Fruit fly (Drosophila melanogaster) whole organism, larva: ENCODE measurements around the gene CG7006.

Experiments used
- noc ChIP-seq: fragments of 200-800 bp; sonication (Bioruptor generic); optimal IDR thresholded peaks from 3 replicates; lab custom pipeline; 2019; ENCODE audit warnings: missing biosample characterization, mild to moderate bottlenecking, missing genetic modification characterization, moderate library complexity

Gene CG7006

DNA sequence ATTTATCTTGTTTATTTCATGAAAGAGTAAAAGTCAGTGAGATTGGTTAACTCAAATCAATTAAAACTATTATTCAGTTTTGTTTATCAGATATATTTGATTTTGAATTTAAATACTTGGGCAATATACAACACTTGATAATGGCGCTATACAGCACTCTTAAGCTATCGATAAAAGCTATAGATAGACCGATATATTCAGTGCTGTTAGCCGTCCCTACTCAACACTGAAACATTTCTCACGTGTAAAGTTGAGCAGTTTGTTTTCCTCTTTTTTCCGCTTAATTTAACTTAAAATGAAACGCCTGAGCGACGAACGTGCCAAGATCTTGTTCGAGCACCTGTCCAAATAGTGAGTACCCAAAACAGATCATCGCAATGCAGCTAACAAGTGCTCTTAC is at the start of gene CG7006:
TSS of gene CG7006 (plus strand) at position 208 of the 400 bp plus-strand sequence.
- no peak for TF ChIP-seq noc (tag; lab: Kevin White, UChicago)

DNA sequence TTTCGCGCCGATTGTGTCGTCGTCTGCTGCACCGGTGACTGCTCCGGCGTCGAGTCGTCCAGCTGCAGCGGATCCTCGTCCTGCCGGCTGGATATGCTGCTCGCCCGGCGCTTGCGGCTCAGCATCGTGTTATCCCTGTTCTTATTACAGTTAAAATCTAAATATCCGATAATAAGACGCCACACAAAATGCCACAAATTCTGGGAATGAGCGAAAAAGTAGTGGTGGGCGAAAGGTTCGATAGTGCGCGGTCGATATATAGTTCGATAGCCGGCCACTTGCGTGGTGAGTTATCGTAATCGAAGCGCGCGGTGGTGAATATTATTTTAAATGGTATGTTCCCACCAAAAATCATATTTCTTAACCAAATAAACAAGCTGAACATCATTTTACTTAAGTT is 45.4 kb upstream of the CG7006 start, which contains the start of gene polybromo:
TSS of gene polybromo (minus strand) at position 212 of the 400 bp plus-strand sequence.
- no peak for TF ChIP-seq noc (tag; lab: Kevin White, UChicago)

DNA sequence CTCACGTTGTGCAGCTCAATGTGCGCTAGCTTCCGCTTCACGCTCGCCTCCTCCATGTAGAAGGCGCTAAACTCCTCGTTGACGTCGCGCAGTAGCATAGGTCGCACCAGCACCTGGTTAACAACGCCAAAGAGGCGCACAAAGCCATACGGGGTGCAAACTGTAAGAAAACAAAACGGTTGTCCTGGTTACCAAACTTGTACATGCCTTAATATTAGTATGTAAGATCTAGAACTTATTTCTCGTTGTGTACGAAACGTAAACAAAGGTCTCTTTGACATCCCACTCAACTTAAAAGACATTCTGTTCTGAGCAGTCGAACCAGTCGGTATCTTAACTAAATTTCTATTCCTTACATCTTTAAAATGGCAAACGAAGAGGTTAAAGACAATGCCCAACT is 43.1 kb upstream of the CG7006 start, which contains the start of gene CG6980:
TSS of gene CG6980 (plus strand) at position 301 of the 400 bp plus-strand sequence.
- TF ChIP-seq noc (tag; lab: Kevin White, UChicago): no peak

DNA sequence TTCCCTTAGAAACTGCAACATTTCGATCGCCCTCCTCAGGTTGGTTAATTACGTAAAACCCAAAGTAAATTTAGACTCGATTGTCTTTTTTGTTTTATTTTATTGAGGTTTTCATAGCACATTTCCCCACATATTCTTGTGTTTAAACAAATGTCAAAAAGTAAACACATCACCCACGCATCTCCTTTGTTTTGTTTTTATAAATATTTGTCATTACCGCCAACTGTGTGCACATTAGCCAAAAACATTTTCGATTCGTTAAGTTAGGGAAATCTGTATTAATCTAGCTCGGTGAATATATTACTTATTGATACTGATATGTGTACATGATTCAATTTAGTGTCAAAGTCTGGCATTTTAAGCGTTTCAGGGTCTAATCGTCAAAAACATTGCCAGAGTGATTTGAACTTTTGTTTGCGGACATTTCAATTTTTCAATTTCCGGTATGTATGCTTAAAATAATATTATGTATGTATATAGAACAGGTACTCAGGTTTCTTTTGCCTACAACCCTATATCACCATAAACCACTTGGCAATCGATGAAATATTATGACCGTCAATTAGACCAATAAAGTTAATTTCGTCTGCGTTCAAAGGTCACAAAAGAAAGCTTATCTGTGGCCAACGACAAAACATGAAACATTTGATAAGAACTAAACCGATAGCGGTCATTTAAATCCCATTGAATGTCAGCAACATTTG is 40.7 kb upstream of the CG7006 start:
- TF ChIP-seq noc (tag; lab: Kevin White, UChicago): peak; percentile 70

DNA sequence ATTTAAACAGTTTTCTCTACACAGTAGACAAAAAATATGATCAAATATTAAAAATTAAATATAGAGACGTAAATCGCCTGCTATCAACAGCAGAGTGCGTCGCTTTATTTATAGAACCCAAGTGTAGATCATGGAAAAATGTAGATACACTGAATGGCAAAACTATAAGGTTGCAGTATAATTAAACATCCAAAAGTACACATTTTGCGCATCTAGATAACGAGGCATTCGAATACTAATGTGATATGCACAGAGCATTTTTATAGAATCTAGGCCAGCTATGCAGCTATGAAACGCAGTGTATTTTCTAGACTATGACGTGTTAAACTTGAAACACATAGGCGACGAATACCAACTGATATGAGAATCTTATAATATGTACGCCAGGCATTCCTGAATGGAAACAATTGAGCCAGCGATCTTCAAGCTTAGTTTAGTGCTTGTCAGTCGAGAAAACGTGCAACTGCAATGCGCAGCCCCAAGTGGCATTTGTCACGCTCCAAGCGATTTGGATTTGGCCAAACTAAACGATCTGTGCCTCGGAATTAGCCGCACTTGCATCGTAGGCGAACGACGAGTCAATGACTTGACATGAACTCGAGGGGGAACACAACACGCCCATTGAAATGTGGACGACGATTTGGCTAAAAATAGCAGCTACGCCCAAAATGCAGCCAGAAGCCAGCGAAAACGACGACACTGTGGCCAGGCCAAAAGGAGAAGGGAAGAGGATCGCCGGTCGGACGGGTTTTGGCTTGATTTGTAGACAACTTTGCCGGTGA is 39.4 kb upstream of the CG7006 start:
- peak; percentile 96 for TF ChIP-seq noc (tag; lab: Kevin White, UChicago)

DNA sequence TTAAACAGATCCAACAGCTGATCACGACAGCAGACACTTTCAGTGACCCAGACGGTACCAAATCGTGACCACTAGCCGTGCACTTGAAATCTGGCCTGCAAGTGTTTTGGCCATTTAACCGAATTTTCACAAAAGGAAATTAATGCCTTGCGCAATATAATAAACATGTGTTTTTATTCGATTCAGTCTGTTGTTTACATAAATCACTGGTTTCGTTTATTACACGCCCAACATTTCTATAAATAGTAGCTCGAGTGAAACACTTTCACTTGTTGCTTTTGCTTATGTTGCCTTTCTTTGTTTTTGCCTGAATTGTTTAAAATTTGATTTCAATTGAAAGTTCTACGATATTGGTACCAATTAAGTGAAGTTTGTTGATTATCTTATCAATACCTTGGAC is 38.0 kb upstream of the CG7006 start:
- no peak for TF ChIP-seq noc (tag; lab: Kevin White, UChicago)

DNA sequence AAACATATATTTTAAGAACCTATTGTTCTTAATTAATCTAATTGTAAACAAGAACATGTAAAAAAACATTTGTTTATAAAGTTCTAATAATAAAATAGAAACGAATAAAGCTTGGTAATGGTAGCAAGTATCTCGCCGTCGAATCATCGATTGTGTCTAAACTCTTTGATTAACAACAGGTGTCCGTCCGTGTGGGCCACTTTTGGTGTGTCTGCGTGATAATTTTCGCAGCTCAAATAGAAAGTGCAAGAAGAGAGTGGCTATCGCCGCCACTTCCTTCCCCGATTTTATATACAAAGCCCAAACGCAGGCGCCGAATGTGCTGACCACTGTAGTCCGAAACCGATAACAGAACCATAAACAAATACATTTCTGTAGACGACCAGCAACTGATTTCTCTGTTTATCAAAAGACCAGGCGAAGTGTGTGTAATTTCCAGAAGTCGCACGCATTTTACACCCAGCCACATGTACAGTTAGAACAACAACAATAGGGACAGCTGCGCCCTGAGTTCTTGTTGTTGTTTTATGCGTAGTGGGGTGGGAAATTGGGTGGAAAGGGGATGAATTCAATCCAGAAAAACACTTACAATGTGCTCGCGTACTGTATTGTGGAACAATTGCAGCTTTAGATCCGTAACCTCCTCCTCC is 37.3 kb upstream of the CG7006 start:
- TF ChIP-seq noc (tag; lab: Kevin White, UChicago): no peak

DNA sequence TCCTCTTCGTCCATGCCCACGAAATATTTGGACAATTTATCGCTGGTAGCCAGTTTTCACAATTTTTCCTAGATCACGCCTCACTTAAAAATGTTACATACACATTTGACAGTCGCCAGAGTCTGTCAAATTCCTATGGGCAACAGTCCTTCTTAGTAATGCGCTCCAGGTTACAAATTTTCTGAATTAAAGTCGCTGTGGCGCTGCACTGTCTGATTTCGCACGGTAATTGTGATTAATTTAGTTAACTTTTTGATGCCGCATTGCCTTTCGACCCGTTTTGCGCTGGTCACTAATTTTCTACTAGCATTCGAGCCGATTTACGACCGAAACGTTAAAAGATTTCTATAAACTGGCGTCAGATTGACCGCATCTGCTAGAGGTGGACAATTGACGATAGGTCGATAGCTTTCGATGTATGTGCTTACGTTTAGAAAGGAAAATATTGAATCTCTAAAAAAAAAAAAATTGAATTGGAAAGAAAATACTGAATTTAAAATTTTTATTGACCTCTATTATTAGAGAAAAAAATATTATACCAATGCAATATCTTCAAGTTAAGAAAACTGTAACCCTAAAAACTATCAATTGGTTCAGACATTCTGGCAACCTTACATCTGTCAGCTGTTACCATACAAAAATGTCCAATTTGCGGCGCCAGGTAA is 36.7 kb upstream of the CG7006 start, which contains the start of the genes lili and CG34150:
TSS of gene lili (minus strand) at position 376 of the 665 bp plus-strand sequence.
TSS of gene CG34150 (plus strand) at position 626 of the 665 bp plus-strand sequence.
- peak; percentile 57 for TF ChIP-seq noc (tag; lab: Kevin White, UChicago)

DNA sequence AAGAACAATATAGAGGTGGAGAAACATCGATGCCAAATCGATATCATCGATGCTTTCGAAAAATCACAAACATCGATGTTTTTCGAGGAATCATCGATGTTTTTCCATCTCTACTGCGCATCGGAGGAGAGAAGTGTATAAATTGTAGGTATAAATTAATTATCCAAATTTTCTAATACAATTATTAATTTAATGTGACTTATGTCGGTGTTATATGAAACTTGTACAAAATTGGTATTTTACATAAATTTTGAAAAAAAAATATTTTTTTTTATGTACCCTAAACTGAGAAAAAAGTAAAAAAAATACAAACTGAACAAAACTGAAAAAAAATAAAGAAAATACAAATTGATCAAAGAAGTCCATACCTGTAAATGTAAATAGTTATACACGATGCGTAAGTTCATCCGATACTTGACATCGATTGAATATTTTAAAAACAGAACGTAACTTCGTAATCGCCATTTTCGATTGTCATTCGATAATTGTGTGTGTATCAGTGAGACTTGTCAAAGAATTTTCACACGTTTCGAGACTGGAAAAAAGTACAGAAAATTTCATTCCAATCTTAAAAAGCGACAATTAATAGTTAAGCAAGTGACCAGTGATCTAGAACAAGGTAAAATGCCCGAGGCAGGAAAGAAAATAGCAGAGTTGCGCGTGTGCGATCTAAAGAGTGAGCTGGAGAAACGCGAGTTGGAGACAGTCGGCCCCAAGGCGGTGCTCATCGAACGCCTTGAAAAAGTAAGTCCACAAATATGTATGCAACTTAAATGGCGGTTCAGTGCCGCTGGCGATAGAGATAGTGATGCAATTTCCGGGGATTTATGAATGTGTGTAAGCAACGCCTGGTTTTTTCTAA is 33.2 kb upstream of the CG7006 start, which contains the start of the genes CG5808 and Saf-B:
TSS of gene CG5808 (minus strand) at position 15 of the 862 bp plus-strand sequence.
TSS of gene Saf-B (plus strand) at position 472 of the 862 bp plus-strand sequence.
- TF ChIP-seq noc (tag; lab: Kevin White, UChicago): no peak

DNA sequence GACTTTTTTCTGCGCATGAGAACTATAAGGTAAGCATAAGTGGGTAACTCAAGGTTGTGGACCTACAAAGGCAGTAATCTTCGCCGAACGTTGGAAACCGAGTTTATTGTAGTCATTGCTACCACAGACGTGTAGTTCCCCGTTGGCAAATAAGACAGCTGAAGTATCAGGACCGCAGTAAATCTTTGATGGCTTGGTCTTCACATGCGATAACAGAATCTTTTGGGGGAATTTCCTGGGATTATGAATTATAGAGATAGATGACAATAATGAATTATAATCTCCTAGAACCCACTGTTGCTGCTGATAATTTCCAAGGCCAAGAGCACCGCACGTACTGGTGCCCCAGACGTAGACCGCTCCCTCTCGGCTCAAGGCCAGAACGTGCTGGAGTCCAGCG is 27.4 kb upstream of the CG7006 start:
- no peak for TF ChIP-seq noc (tag; lab: Kevin White, UChicago)

DNA sequence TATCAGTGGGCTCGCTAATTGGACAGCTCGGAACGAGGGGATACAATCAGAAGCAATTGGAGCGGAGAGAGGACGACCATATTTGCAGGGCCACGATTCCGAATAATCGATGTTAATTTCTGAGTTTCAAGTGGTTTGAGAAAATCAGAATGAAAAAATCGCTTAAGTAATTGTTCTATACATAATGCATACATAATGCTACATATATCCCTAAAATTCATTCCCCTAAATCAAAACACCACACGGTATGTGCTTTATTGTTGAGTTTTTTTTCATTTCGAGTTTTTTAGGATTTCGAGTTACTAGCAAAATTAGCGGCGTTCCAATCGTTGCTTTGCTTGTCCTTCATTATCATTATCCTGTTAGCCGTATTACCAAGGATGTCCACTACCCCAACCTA is 24.9 kb upstream of the CG7006 start, which contains the start of gene niki:
TSS of gene niki (minus strand) at position 101 of the 400 bp plus-strand sequence.
- no peak for TF ChIP-seq noc (tag; lab: Kevin White, UChicago)

DNA sequence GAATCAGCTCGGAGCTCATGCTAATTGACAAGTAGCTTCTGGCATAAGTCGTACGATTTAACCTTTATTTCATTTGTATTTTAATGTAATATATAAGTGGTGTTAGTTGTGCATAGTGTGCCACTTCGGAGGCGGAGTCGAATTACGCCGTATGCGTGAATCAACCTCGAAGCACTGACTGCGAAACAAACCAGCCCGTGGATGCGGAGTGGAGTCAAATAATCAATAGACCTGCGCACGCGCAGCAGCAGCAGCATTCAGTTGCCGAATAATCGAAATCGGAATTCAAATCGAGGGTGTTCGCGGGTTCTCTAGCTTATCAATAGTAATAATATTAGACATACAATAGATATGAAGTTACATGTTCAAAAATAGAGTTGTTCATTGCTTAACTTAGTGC is 22.2 kb upstream of the CG7006 start, which contains the start of gene RabX4:
TSS of gene RabX4 (minus strand) at position 176 of the 400 bp plus-strand sequence.
- no peak for TF ChIP-seq noc (tag; lab: Kevin White, UChicago)

DNA sequence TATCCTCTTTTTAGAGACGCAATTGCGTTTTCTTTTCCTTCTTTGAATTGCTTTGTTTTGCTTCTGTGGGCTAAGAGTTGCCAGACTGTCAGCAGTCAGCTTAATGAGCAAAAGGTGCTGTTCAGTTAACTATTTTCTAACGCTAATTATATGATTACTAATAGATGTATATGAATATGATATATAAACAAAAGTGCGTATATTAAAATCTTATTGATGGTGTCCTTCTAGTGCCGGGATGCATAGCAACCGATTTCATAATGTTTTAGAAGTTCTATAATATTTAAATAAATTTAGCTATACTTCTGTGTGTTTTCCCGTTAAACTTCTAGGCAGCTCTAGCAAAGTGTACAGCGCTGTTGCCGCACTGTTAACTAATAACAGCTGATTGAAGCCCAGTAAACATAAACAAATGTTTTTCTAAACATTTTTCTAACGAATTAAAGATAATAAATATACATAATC is 20.5 kb upstream of the CG7006 start, which contains the start of the genes Kaz and CG43273:
TSS of gene Kaz (minus strand) at position 73 of the 465 bp plus-strand sequence.
TSS of gene CG43273 (plus strand) at position 415 of the 465 bp plus-strand sequence.
- TF ChIP-seq noc (tag; lab: Kevin White, UChicago): no peak

DNA sequence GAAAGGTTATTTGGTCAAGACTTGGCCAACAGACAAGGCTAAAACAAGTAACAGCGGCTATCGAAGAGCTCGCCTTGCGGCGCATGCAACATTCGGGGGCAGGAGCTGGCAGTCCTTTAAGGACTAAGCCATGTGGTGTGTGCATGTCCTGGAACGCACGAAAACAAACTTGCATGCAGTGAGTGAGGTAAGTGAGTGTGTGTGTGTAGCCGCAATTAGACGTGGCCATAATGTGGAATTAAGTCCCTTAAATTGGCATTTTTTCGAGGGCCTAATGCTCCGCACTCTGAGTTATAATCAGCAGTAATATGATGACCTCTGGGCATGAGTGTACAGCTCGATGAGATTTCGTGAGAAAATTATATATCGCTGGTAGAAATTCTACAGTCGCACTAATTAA is 16.8 kb upstream of the CG7006 start, which contains the start of gene sosie:
TSS of gene sosie (plus strand) at position 301 of the 400 bp plus-strand sequence.
- no peak for TF ChIP-seq noc (tag; lab: Kevin White, UChicago)
